Worm (Caenorhabditis elegans) whole organism, L4 larva: Measurements from ENCODE around the gene trpp-6.

Experiments
- ama-1 ChIP-seq: fragments of 150-350 bp; optimal IDR thresholded peaks from 2 replicates; lab custom pipeline; 2014; ENCODE audit warnings: inconsistent platforms, mixed read lengths
- ceh-28 ChIP-seq: fragments of 150-350 bp; optimal IDR thresholded peaks from 2 replicates; lab custom pipeline; 2014; ENCODE audit warnings: missing biosample characterization, missing genetic modification reagents, missing genetic modification characterization
- lin-38 ChIP-seq: fragments of 200-800 bp; sonication (Bioruptor generic); IDR thresholded peaks from 2 replicates; pipeline ENCODE4 v1.3.6; 2022; ENCODE audit warnings: missing genetic modification reagents, missing genetic modification characterization, missing compliant biosample characterization
- nhr-25 ChIP-seq: sonication (generic microtip); optimal IDR thresholded peaks from 2 replicates; lab custom pipeline; 2017; ENCODE audit warnings: missing genetic modification characterization, mild to moderate bottlenecking, missing compliant biosample characterization, antibody characterized with exemption, moderate library complexity, borderline replicate concordance; ENCODE audit not compliant: insufficient read depth
- pha-4 ChIP-seq, 2 experiments: fragments of 150-350 bp in 1 of 2; fragments of 200-800 bp in 1 of 2; sonication (Bioruptor generic) in 1 of 2; IDR thresholded peaks in 1 of 2; optimal IDR thresholded peaks in 1 of 2; 2 replicates each; pipeline versions ENCODE4 v1.3.6 to Lab custom; 2014 to 2022; ENCODE audit warnings: missing genetic modification characterization in 2 of 2, missing genetic modification reagents in 2 of 2, missing biosample characterization in 1 of 2, missing compliant biosample characterization in 1 of 2
- saeg-2 ChIP-seq: fragments of 200-800 bp; sonication (Bioruptor generic); IDR thresholded peaks from 2 replicates; pipeline ENCODE4 v1.3.6; 2022; ENCODE audit warnings: missing genetic modification reagents, missing genetic modification characterization, missing compliant biosample characterization

- TF ChIP-seq pha-4 (GFP tag; IDR thresholded peaks at IDR 0.05; lab: Robert Waterston, UW) (no peak), pha-4 (tag; optimal IDR thresholded peaks at IDR 0.05; lab: Kevin White, UChicago) (no peak), ama-1 (lab: Kevin White, UChicago) (no peak), saeg-2 (GFP tag; lab: Robert Waterston, UW) (no peak), ceh-28 (tag; lab: Kevin White, UChicago) (no peak), lin-38 (no peak), nhr-25 (tag; lab: Kevin White, UChicago) (no peak)
Observed at ce11 chrV:9958231-9958630, 33.5 kb upstream of the trpp-6 start, which contains the start of gene anmt-3.
